Worm (Caenorhabditis elegans) whole organism, late embryonic: Measurements from ENCODE around the gene K08D10.13.

Experiments used
- ahr-1 ChIP-seq: sonication (generic microtip); optimal IDR thresholded peaks from 2 replicates; lab custom pipeline; 2016; ENCODE audit warnings: missing genetic modification characterization, missing compliant biosample characterization
- ama-1 ChIP-seq: fragments of 150-350 bp; optimal IDR thresholded peaks from 2 replicates; lab custom pipeline; 2014
- ceh-34 ChIP-seq: sonication (generic microtip); optimal IDR thresholded peaks from 2 replicates; lab custom pipeline; 2016; ENCODE audit warnings: mild to moderate bottlenecking, missing genetic modification characterization, missing compliant biosample characterization
- ceh-45 ChIP-seq: fragments of 200-800 bp; sonication (Bioruptor generic); IDR thresholded peaks from 2 replicates; pipeline ENCODE4 v1.3.6; 2022; ENCODE audit warnings: missing genetic modification reagents, missing genetic modification characterization, missing compliant biosample characterization
- ets-4 ChIP-seq: sonication (generic microtip); optimal IDR thresholded peaks from 2 replicates; lab custom pipeline; 2016; ENCODE audit warnings: missing genetic modification characterization, missing compliant biosample characterization
- hlh-13 ChIP-seq: fragments of 200-800 bp; sonication (Bioruptor generic); optimal IDR thresholded peaks from 2 replicates; lab custom pipeline; 2018; ENCODE audit warnings: mild to moderate bottlenecking, missing genetic modification characterization, missing compliant biosample characterization
- nhr-11 ChIP-seq: fragments of 150-350 bp; optimal IDR thresholded peaks from 2 replicates; lab custom pipeline; 2014; ENCODE audit warnings: missing biosample characterization, missing genetic modification characterization
- pag-3 ChIP-seq: sonication (generic microtip); optimal IDR thresholded peaks from 2 replicates; lab custom pipeline; 2016; ENCODE audit warnings: missing compliant biosample characterization, missing genetic modification characterization, borderline replicate concordance
- pha-4 ChIP-seq: fragments of 150-350 bp; optimal IDR thresholded peaks from 2 replicates; lab custom pipeline; 2018; ENCODE audit warnings: missing biosample characterization, missing genetic modification reagents, missing genetic modification characterization
- ttx-3 ChIP-seq: sonication (generic microtip); optimal IDR thresholded peaks from 2 replicates; lab custom pipeline; 2016; ENCODE audit warnings: missing genetic modification reagents, missing genetic modification characterization, missing compliant biosample characterization
- unc-3 ChIP-seq, 2 experiments: fragments of 200-800 bp in 1 of 2; sonication (Bioruptor generic) in 1 of 2; sonication (generic microtip) in 1 of 2; conservative IDR thresholded peaks in 1 of 2; optimal IDR thresholded peaks in 1 of 2; 2 replicates each; pipeline versions ENCODE4 v1.3.6 to Lab custom; 2016 to 2022; ENCODE audit warnings: missing compliant biosample characterization in 2 of 2, missing genetic modification characterization in 2 of 2, missing genetic modification reagents in 1 of 2

ce11 chrIV:4172242-4172641 lies 861 bp upstream of the K08D10.13 start:
- TF ChIP-seq ttx-3 (tag; lab: Kevin White, UChicago) (no peak), hlh-13 (GFP tag; lab: Kevin White, UChicago) (no peak), ahr-1 (no peak), ceh-45 (no peak), pha-4 (tag; lab: Kevin White, UChicago) (no peak), unc-3 (GFP tag; conservative IDR thresholded peaks at IDR 0.05; lab: Robert Waterston, UW) (no peak), unc-3 (tag; optimal IDR thresholded peaks at IDR 0.05; lab: Kevin White, UChicago) (no peak), pag-3 (tag; lab: Kevin White, UChicago) (no peak), nhr-11 (no peak), ets-4 (tag; lab: Kevin White, UChicago) (no peak), ama-1 (lab: Kevin White, UChicago) (no peak), ceh-34 (tag; lab: Kevin White, UChicago) (no peak)
